Worm (Caenorhabditis elegans): ENCODE measurements around the gene ebp-2.

DNA sequence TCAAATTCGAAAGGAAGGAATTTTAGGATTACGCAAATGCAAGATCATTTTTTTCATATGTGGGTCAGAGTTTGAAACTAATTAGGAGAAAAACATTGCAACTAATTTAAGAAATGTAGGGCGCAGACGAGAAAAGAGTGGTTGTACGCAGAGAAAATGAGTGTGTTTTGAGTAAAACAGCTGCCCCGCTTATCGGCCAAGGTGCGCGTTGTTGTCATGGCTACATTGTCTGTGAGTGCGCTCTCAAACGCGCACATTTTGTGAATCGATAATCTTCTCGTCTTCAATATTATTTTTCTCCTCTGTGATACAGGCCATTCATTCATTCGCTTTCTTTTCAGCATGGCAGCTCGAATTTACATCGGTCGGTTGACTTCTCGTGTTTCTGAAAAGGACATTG is 11.1 kb downstream of the ebp-2 start:
- no peak for TF ChIP-seq ztf-29 (GFP tag; IDR thresholded peaks at IDR 0.05)
- no peak for TF ChIP-seq med-1 (GFP tag; optimal IDR thresholded peaks at IDR 0.05; ENCODE audit: insufficient read depth)
- TF ChIP-seq klf-2 (GFP tag; conservative IDR thresholded peaks at IDR 0.05): no peak
- TF ChIP-seq tab-1 (GFP tag; IDR thresholded peaks at IDR 0.05): no peak
- no peak for TF ChIP-seq cog-1 (tag; optimal IDR thresholded peaks at IDR 0.05)
- TF ChIP-seq ztf-23 (GFP tag; IDR thresholded peaks at IDR 0.05): no peak
- TF ChIP-seq flt-1 (GFP tag; IDR thresholded peaks at IDR 0.05): no peak
- TF ChIP-seq ref-1 (GFP tag; conservative IDR thresholded peaks at IDR 0.05): no peak
- no peak for TF ChIP-seq T22C8.4 (GFP tag; IDR thresholded peaks at IDR 0.05)

Measured in whole organism, midembryonic.